Fruit fly (Drosophila melanogaster): ENCODE results near the gene nerfin-1.

nerfin-1 gene

DNA sequence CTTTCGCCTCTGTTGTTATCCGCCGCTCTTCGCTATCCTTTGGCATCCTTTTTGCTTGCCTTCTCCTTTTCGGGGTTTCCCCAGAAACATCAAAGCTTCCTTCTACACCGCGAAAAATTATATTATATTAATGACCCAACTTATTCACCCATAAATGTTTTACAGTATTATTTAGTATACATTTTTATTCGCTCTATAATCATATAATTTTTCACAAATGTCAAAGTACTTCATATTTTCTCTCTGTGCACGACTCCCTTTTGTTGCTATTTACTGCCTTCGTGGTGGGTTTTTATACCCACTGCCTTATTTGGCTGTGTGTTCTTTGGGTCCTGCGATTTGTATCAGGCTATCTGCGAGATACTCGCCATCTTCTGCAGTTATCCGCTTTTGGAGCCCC, 8.3 kb downstream of the nerfin-1 start (continued):
- TF ChIP-seq NK7.1 (GFP tag; optimal IDR thresholded peaks at IDR 0.05) (no peak), CG32532 (GFP tag; IDR thresholded peaks at IDR 0.05) (peak; percentile 52; the same call in 1 of the 2 replicates), CG8765 (GFP tag; IDR thresholded peaks at IDR 0.05) (no peak), CG7745 (tag; optimal IDR thresholded peaks at IDR 0.05) (no peak), Lhr (GFP tag; optimal IDR thresholded peaks at IDR 0.05) (no peak), CG11560 (tag; IDR thresholded peaks at IDR 0.05) (no peak), bsh (GFP tag; optimal IDR thresholded peaks at IDR 0.05) (peak in 1 of 2 experiments; percentile 22), BtbVII (GFP tag; optimal IDR thresholded peaks at IDR 0.05) (no peak), rib (GFP tag; IDR thresholded peaks at IDR 0.05) (no peak), Hmr (GFP tag; optimal IDR thresholded peaks at IDR 0.05) (peak; percentile 58), jing (GFP tag; optimal IDR thresholded peaks at IDR 0.05) (no peak), CG42726 (GFP tag; IDR thresholded peaks at IDR 0.05; ENCODE audit: partially characterized antibody) (no peak), pb (GFP tag; optimal IDR thresholded peaks at IDR 0.05) (no peak), stwl (tag; optimal IDR thresholded peaks at IDR 0.05) (no peak), Dek (tag; optimal IDR thresholded peaks at IDR 0.05) (peak; percentile 8), Meics (GFP tag; optimal IDR thresholded peaks at IDR 0.05) (peak; percentile 46), CG2875 (GFP tag; optimal IDR thresholded peaks at IDR 0.05) (no peak), CG6654 (GFP tag; optimal IDR thresholded peaks at IDR 0.05) (no peak), tap (tag; optimal IDR thresholded peaks at IDR 0.05) (peak; percentile 32), emc (GFP tag; optimal IDR thresholded peaks at IDR 0.05) (no peak), Dll (GFP tag; IDR thresholded peaks at IDR 0.05; ENCODE audit: partially characterized antibody) (no peak), tio (GFP tag; optimal IDR thresholded peaks at IDR 0.05) (no peak), ems (GFP tag; optimal IDR thresholded peaks at IDR 0.05) (no peak), nerfin-1 (tag; optimal IDR thresholded peaks at IDR 0.05) (peak; percentile 60), CG6791 (GFP tag; IDR thresholded peaks at IDR 0.05; ENCODE audit: partially characterized antibody) (no peak), NC2α (GFP tag; optimal IDR thresholded peaks at IDR 0.05) (no peak), CG6689 (GFP tag; IDR thresholded peaks at IDR 0.05) (peak; percentile 58; the same call in 1 of the 2 replicates), hkb (optimal IDR thresholded peaks at IDR 0.05) (no peak), hkb (GFP tag; IDR thresholded peaks at IDR 0.05) (peak; percentile 59), HLH4C (GFP tag; IDR thresholded peaks at IDR 0.05; ENCODE audit: partially characterized antibody) (no peak), fd64A (GFP tag; optimal IDR thresholded peaks at IDR 0.05) (no peak), CG3281 (GFP tag; optimal IDR thresholded peaks at IDR 0.05) (peak; percentile 2), CG12942 (GFP tag; optimal IDR thresholded peaks at IDR 0.05) (no peak), NFAT (GFP tag; IDR thresholded peaks at IDR 0.05) (no peak), danr (GFP tag; IDR thresholded peaks at IDR 0.05) (no peak), CG7271 (tag; optimal IDR thresholded peaks at IDR 0.05) (no peak), CG9932 (GFP tag; IDR thresholded peaks at IDR 0.05) (peak; percentile 45; the same call in 1 of the 2 replicates), Hr78 (GFP tag; optimal IDR thresholded peaks at IDR 0.05) (no peak), CoRest (tag; optimal IDR thresholded peaks at IDR 0.05) (peak; percentile 29), dmrt99B (tag; optimal IDR thresholded peaks at IDR 0.05) (peak; percentile 70), CG16863 (GFP tag; optimal IDR thresholded peaks at IDR 0.05) (no peak), amos (GFP tag; IDR thresholded peaks at IDR 0.05; ENCODE audit: partially characterized antibody) (no peak), CG34422 (GFP tag; IDR thresholded peaks at IDR 0.05) (no peak), HLH3B (GFP tag; IDR thresholded peaks at IDR 0.05) (no peak), corto (GFP tag; optimal IDR thresholded peaks at IDR 0.05) (no peak), Atf6 (GFP tag; IDR thresholded peaks at IDR 0.05) (no peak), CG12071 (GFP tag; optimal IDR thresholded peaks at IDR 0.05) (no peak), CG15514 (GFP tag; optimal IDR thresholded peaks at IDR 0.05) (no peak), jumu (GFP tag; optimal IDR thresholded peaks at IDR 0.05) (no peak), mld (GFP tag; IDR thresholded peaks at IDR 0.05; ENCODE audit: partially characterized antibody) (no peak)

Measured in whole organism, embryonic.